Fruit fly (Drosophila melanogaster): ENCODE results near the gene CaMKI.
A peak's percentile ranks its signal among the peaks of the same experiment; 100 is the strongest.

Gene CaMKI

dm6 chr4:428256-428655 lies 17.0 kb upstream of the CaMKI start:
- no peak for TF ChIP-seq CG17801 (GFP tag; optimal IDR thresholded peaks at IDR 0.05; ENCODE audit: partially characterized antibody)

- no peak for TF ChIP-seq CG17801 (GFP tag; optimal IDR thresholded peaks at IDR 0.05; ENCODE audit: partially characterized antibody)
Observed at dm6 chr4:429500-429899, 15.8 kb upstream of the CaMKI start.

- TF ChIP-seq CG17801 (GFP tag; optimal IDR thresholded peaks at IDR 0.05; ENCODE audit: partially characterized antibody) = no peak
Observed at dm6 chr4:434355-434754, 10.9 kb upstream of the CaMKI start.

dm6 chr4:443592-444257 lies 1.6 kb upstream of the CaMKI start, which contains the start of gene lgs:
TSS of gene lgs (minus strand) at chr4:443911.
- TF ChIP-seq CG17801 (GFP tag; optimal IDR thresholded peaks at IDR 0.05; ENCODE audit: partially characterized antibody) = peak; percentile 20

- TF ChIP-seq CG17801 (GFP tag; optimal IDR thresholded peaks at IDR 0.05; ENCODE audit: partially characterized antibody) = no peak
Observed at dm6 chr4:445931-446526, 725 bp downstream of the CaMKI start.

dm6 chr4:448126-448525 lies 2.8 kb downstream of the CaMKI start:
- no peak for TF ChIP-seq CG17801 (GFP tag; optimal IDR thresholded peaks at IDR 0.05; ENCODE audit: partially characterized antibody)

dm6 chr4:448993-449392 lies 3.7 kb downstream of the CaMKI start:
- TF ChIP-seq CG17801 (GFP tag; optimal IDR thresholded peaks at IDR 0.05; ENCODE audit: partially characterized antibody) = no peak

dm6 chr4:453303-453702 lies 8.0 kb downstream of the CaMKI start:
- TF ChIP-seq CG17801 (GFP tag; optimal IDR thresholded peaks at IDR 0.05; ENCODE audit: partially characterized antibody) = no peak

- TF ChIP-seq CG17801 (GFP tag; optimal IDR thresholded peaks at IDR 0.05; ENCODE audit: partially characterized antibody) = no peak
Observed at dm6 chr4:458608-459007, 13.3 kb downstream of the CaMKI start.

dm6 chr4:466543-466965 lies 21.2 kb downstream of the CaMKI start, which contains the start of gene Taf3:
TSS of gene Taf3 (minus strand) at chr4:466828.
- TF ChIP-seq CG17801 (GFP tag; optimal IDR thresholded peaks at IDR 0.05; ENCODE audit: partially characterized antibody) = peak; percentile 3

- TF ChIP-seq CG17801 (GFP tag; optimal IDR thresholded peaks at IDR 0.05; ENCODE audit: partially characterized antibody) = no peak
Observed at dm6 chr4:466976-467639, 21.8 kb downstream of the CaMKI start, which contains the start of gene CG33941. TSS of gene CG33941 (plus strand) at chr4:467497.

- TF ChIP-seq CG17801 (GFP tag; optimal IDR thresholded peaks at IDR 0.05; ENCODE audit: partially characterized antibody) = no peak
Observed at dm6 chr4:468031-468430, 22.7 kb downstream of the CaMKI start.

dm6 chr4:468634-469238 lies 23.4 kb downstream of the CaMKI start:
- TF ChIP-seq CG17801 (GFP tag; optimal IDR thresholded peaks at IDR 0.05; ENCODE audit: partially characterized antibody) = no peak

- TF ChIP-seq CG17801 (GFP tag; optimal IDR thresholded peaks at IDR 0.05; ENCODE audit: partially characterized antibody) = no peak
Observed at dm6 chr4:481739-482138, 36.4 kb downstream of the CaMKI start.

dm6 chr4:482659-483134 lies 37.4 kb downstream of the CaMKI start:
- no peak for TF ChIP-seq CG17801 (GFP tag; optimal IDR thresholded peaks at IDR 0.05; ENCODE audit: partially characterized antibody)
